Worm (Caenorhabditis elegans) whole organism, dauer: Measurements from ENCODE around the gene B0212.3.

Source experiments
- unc-62 ChIP-seq: sonication (generic microtip); optimal IDR thresholded peaks from 2 replicates; lab custom pipeline; 2017; ENCODE audit warnings: missing biosample characterization, missing genetic modification reagents, missing genetic modification characterization

Gene B0212.3

ce11 chrIV:3539872-3540271 lies at the start of gene B0212.3:
TSS of gene B0212.3 (plus strand) at chrIV:3540172.
- TF ChIP-seq unc-62 (GFP tag; lab: Kevin White, UChicago) = no peak

- no peak for TF ChIP-seq unc-62 (GFP tag; lab: Kevin White, UChicago)
Observed at ce11 chrIV:3491477-3491876, 48.5 kb upstream of the B0212.3 start, which contains the start of gene srz-78. TSS of gene srz-78 (plus strand) at chrIV:3491777.

- no peak for TF ChIP-seq unc-62 (GFP tag; lab: Kevin White, UChicago)
Observed at ce11 chrIV:3493310-3493709, 46.7 kb upstream of the B0212.3 start, which contains the start of gene srz-79. TSS of gene srz-79 (plus strand) at chrIV:3493610.

ce11 chrIV:3496358-3496757 lies 43.6 kb upstream of the B0212.3 start, which contains the start of gene C09G12.17:
TSS of gene C09G12.17 (minus strand) at chrIV:3496458.
- TF ChIP-seq unc-62 (GFP tag; lab: Kevin White, UChicago) = no peak

- no peak for TF ChIP-seq unc-62 (GFP tag; lab: Kevin White, UChicago)
Observed at ce11 chrIV:3497909-3498308, 42.1 kb upstream of the B0212.3 start, which contains the start of gene ceh-53. TSS of gene ceh-53 (plus strand) at chrIV:3498209.

ce11 chrIV:3501981-3502736 lies 37.8 kb upstream of the B0212.3 start:
- no peak for TF ChIP-seq unc-62 (GFP tag; lab: Kevin White, UChicago)

- TF ChIP-seq unc-62 (GFP tag; lab: Kevin White, UChicago) = no peak
Observed at ce11 chrIV:3504144-3504543, 35.8 kb upstream of the B0212.3 start, which contains the start of gene srz-83. TSS of gene srz-83 (plus strand) at chrIV:3504444.

ce11 chrIV:3505940-3506339 lies 34.0 kb upstream of the B0212.3 start:
- TF ChIP-seq unc-62 (GFP tag; lab: Kevin White, UChicago) = no peak

- TF ChIP-seq unc-62 (GFP tag; lab: Kevin White, UChicago) = no peak
Observed at ce11 chrIV:3509477-3510063, 30.4 kb upstream of the B0212.3 start, which contains the start of gene ced-10. TSS of gene ced-10 (minus strand) at chrIV:3509527.

ce11 chrIV:3514467-3514866 lies 25.5 kb upstream of the B0212.3 start, which contains the start of gene tsg-101:
TSS of gene tsg-101 (minus strand) at chrIV:3514567.
- TF ChIP-seq unc-62 (GFP tag; lab: Kevin White, UChicago) = no peak

ce11 chrIV:3515412-3516046 lies 24.4 kb upstream of the B0212.3 start:
- no peak for TF ChIP-seq unc-62 (GFP tag; lab: Kevin White, UChicago)

- no peak for TF ChIP-seq unc-62 (GFP tag; lab: Kevin White, UChicago)
Observed at ce11 chrIV:3516586-3516985, 23.4 kb upstream of the B0212.3 start, which contains the start of gene unc-33. TSS of gene unc-33 (plus strand) at chrIV:3516886.

- TF ChIP-seq unc-62 (GFP tag; lab: Kevin White, UChicago) = no peak
Observed at ce11 chrIV:3517582-3517981, 22.4 kb upstream of the B0212.3 start.

- TF ChIP-seq unc-62 (GFP tag; lab: Kevin White, UChicago) = no peak
Observed at ce11 chrIV:3519352-3519751, 20.6 kb upstream of the B0212.3 start.

ce11 chrIV:3520374-3520773 lies 19.6 kb upstream of the B0212.3 start:
- no peak for TF ChIP-seq unc-62 (GFP tag; lab: Kevin White, UChicago)

ce11 chrIV:3520957-3521356 lies 19.0 kb upstream of the B0212.3 start:
- no peak for TF ChIP-seq unc-62 (GFP tag; lab: Kevin White, UChicago)
